Worm (Caenorhabditis elegans) whole organism, mixed stage, embryonic: ENCODE measurements around the gene T02D1.8.

Experiments used
- ceh-43 ChIP-seq: fragments of 200-800 bp; sonication (Bioruptor generic); optimal IDR thresholded peaks from 2 replicates; lab custom pipeline; 2018; ENCODE audit warnings: mild to moderate bottlenecking, missing genetic modification characterization, moderate library complexity, missing compliant biosample characterization
- ces-1 ChIP-seq: fragments of 150-350 bp; optimal IDR thresholded peaks from 2 replicates; lab custom pipeline; 2014; ENCODE audit warnings: missing biosample characterization, missing genetic modification reagents, missing genetic modification characterization
- elt-1 ChIP-seq: sonication (generic microtip); optimal IDR thresholded peaks from 2 replicates; lab custom pipeline; 2017; ENCODE audit warnings: missing genetic modification characterization, mild to moderate bottlenecking, missing compliant biosample characterization, antibody characterized with exemption, moderate library complexity, borderline replicate concordance; ENCODE audit not compliant: insufficient read depth
- elt-3 ChIP-seq: fragments of 150-350 bp; optimal IDR thresholded peaks from 2 replicates; lab custom pipeline; 2014; ENCODE audit warnings: missing biosample characterization, missing genetic modification characterization
- ham-2 ChIP-seq: fragments of 200-800 bp; sonication (Bioruptor generic); optimal IDR thresholded peaks from 2 replicates; lab custom pipeline; 2018; ENCODE audit warnings: mild to moderate bottlenecking, missing genetic modification characterization, missing compliant biosample characterization
- lin-13 ChIP-seq: fragments of 150-350 bp; optimal IDR thresholded peaks from 2 replicates; lab custom pipeline; 2014; ENCODE audit warnings: missing biosample characterization, missing genetic modification characterization
- mls-2 ChIP-seq: sonication (generic microtip); optimal IDR thresholded peaks from 2 replicates; lab custom pipeline; 2016; ENCODE audit warnings: mild to moderate bottlenecking, missing genetic modification characterization, moderate library complexity, missing compliant biosample characterization
- nhr-12 ChIP-seq: fragments of 150-350 bp; optimal IDR thresholded peaks from 2 replicates; lab custom pipeline; 2014; ENCODE audit warnings: missing biosample characterization, missing genetic modification characterization
- nhr-237 ChIP-seq: fragments of 150-350 bp; optimal IDR thresholded peaks from 2 replicates; lab custom pipeline; 2014; ENCODE audit warnings: missing biosample characterization, missing genetic modification characterization
- nhr-28 ChIP-seq: fragments of 150-350 bp; optimal IDR thresholded peaks from 2 replicates; lab custom pipeline; 2014; ENCODE audit warnings: missing biosample characterization, missing genetic modification characterization
- sptf-1 ChIP-seq: sonication (generic microtip); optimal IDR thresholded peaks from 2 replicates; lab custom pipeline; 2017; ENCODE audit warnings: mild to moderate bottlenecking, missing genetic modification characterization, moderate library complexity, missing compliant biosample characterization
- tbx-8 ChIP-seq: fragments of 200-800 bp; sonication (Bioruptor generic); optimal IDR thresholded peaks from 2 replicates; lab custom pipeline; 2018; ENCODE audit warnings: mild to moderate bottlenecking, missing genetic modification characterization, moderate library complexity, missing compliant biosample characterization
- unc-39 ChIP-seq: fragments of 150-350 bp; optimal IDR thresholded peaks from 2 replicates; lab custom pipeline; 2014; ENCODE audit warnings: missing biosample characterization, missing genetic modification characterization
- unc-62 ChIP-seq: fragments of 150-350 bp; optimal IDR thresholded peaks from 2 replicates; lab custom pipeline; 2014; ENCODE audit warnings: missing biosample characterization, missing genetic modification reagents, missing genetic modification characterization

DNA sequence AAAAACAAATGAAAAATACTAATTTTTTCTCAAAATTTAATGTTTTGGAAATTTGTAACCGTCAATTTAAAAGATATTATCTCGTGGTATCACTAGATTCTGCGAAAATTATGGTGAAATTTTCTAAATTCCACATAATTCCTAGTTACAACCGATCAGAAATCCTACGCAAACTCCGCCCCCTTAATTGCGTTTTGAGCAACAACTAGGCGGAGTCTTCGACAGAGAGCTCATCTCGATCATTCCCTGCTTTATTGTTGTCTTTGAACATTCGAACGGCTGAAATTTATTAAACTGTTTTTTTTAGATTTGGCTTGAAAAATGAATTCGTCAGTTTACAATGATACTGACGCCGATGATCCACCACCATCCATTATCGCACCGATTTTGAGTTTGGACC is 12.2 kb upstream of the T02D1.8 start, which contains the start of gene T02D1.4:
- TF ChIP-seq nhr-237 (tag; lab: Kevin White, UChicago) (no peak), ham-2 (GFP tag; lab: Kevin White, UChicago) (no peak), tbx-8 (GFP tag; lab: Kevin White, UChicago) (no peak), unc-39 (tag; lab: Kevin White, UChicago) (no peak), elt-3 (tag; lab: Kevin White, UChicago) (no peak), lin-13 (tag; lab: Kevin White, UChicago) (no peak), elt-1 (tag; lab: Kevin White, UChicago) (no peak), ceh-43 (GFP tag; lab: Kevin White, UChicago) (no peak), nhr-28 (tag; lab: Kevin White, UChicago) (no peak), ces-1 (GFP tag; lab: Kevin White, UChicago) (no peak), nhr-12 (tag; lab: Kevin White, UChicago) (no peak), mls-2 (tag; lab: Kevin White, UChicago) (no peak), sptf-1 (tag; lab: Kevin White, UChicago) (no peak), unc-62 (no peak)
